Fruit fly (Drosophila melanogaster): ENCODE results near the gene CG12535.
A peak's percentile ranks its signal among the peaks of the same experiment; 100 is the strongest.

The CG12535 gene

DNA sequence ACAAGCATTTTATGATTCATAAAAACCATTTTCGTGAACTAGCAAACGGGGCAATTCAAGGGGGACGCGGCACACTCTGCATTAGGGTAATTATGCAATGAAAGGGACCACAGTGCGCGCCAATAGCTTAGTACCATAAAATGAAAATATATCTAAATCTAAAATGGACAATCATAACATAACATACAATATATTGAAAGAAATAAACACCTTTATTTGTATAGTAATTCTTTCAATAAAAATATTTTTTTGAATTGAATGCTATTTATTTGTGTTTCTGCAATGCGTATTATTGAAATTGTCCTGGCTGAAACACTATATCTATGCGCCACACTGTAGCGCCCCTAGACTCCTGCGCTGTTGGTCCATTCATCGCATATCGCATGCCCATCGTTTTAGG, 97.8 kb downstream of the CG12535 start (continued):
- TF ChIP-seq CG17361 (GFP tag; IDR thresholded peaks at IDR 0.05) (0 out of 3 replicates have a peak, but pooled peaks have one; percentile 25), CG15696 (tag; optimal IDR thresholded peaks at IDR 0.05) (peak; percentile 26), CG42726 (GFP tag; IDR thresholded peaks at IDR 0.05; ENCODE audit: partially characterized antibody) (no peak), Ets65A (GFP tag) (peak; percentile 12), CG6689 (GFP tag; IDR thresholded peaks at IDR 0.05) (peak; percentile 36; the same call in 1 of the 2 replicates), Dref (GFP tag; IDR thresholded peaks at IDR 0.05) (no peak), CG7372 (GFP tag; IDR thresholded peaks at IDR 0.05) (no peak), Xbp1 (GFP tag; optimal IDR thresholded peaks at IDR 0.05) (peak; percentile 12), CG14710 (tag; optimal IDR thresholded peaks at IDR 0.05) (peak; percentile 25), CG31441 (GFP tag; IDR thresholded peaks at IDR 0.05) (peak; percentile 36; the same call in 1 of the 2 replicates), CG7839 (tag; optimal IDR thresholded peaks at IDR 0.05) (peak; percentile 30), MBD-R2 (GFP tag; IDR thresholded peaks at IDR 0.05) (0 out of 2 replicates have a peak, but pooled peaks have one; percentile 12), Med (GFP tag) (peak; percentile 55), unpg (GFP tag; optimal IDR thresholded peaks at IDR 0.05) (peak; percentile 12), row (GFP tag; IDR thresholded peaks at IDR 0.05) (peak; percentile 50; the same call in 2 of the 3 replicates), prd (optimal IDR thresholded peaks at IDR 0.05) (no peak), prd (GFP tag; IDR thresholded peaks at IDR 0.05) (peak; percentile 53; the same call in 1 of the 3 replicates), CG2202 (tag; optimal IDR thresholded peaks at IDR 0.05) (no peak), CG11560 (tag; IDR thresholded peaks at IDR 0.05) (no peak), CG11696 (GFP tag; IDR thresholded peaks at IDR 0.05) (peak; percentile 82), gem (tag; optimal IDR thresholded peaks at IDR 0.05) (peak; percentile 46), CG9727 (GFP tag; optimal IDR thresholded peaks at IDR 0.05) (peak; percentile 39), Fer1 (GFP tag; optimal IDR thresholded peaks at IDR 0.05) (no peak), dmrt99B (tag; optimal IDR thresholded peaks at IDR 0.05) (peak; percentile 11), CG10209 (GFP tag; optimal IDR thresholded peaks at IDR 0.05) (peak; percentile 1), CG9932 (GFP tag; IDR thresholded peaks at IDR 0.05) (no peak), chn (GFP tag; optimal IDR thresholded peaks at IDR 0.05) (no peak), lilli (GFP tag; optimal IDR thresholded peaks at IDR 0.05) (peak; percentile 2), CG14667 (GFP tag; IDR thresholded peaks at IDR 0.05) (0 out of 2 replicates have a peak, but pooled peaks have one; percentile 5), Sox102F (GFP tag; optimal IDR thresholded peaks at IDR 0.05) (peak; percentile 22), Ssrp (tag; optimal IDR thresholded peaks at IDR 0.05) (peak; percentile 1), CG16815 (GFP tag; optimal IDR thresholded peaks at IDR 0.05) (peak; percentile 6), CG32767 (GFP tag; IDR thresholded peaks at IDR 0.05) (0 out of 2 replicates have a peak, but pooled peaks have one; percentile 19), bsh (GFP tag; optimal IDR thresholded peaks at IDR 0.05) (peak in 1 of 2 experiments; percentile 20), lmd (GFP tag; IDR thresholded peaks at IDR 0.05) (0 out of 2 replicates have a peak, but pooled peaks have one; percentile 14), croc (GFP tag; conservative IDR thresholded peaks at IDR 0.05) (no peak), CG12391 (tag; optimal IDR thresholded peaks at IDR 0.05) (peak; percentile 21), nmo (GFP tag; optimal IDR thresholded peaks at IDR 0.05) (peak; percentile 7), H2.0 (GFP tag; IDR thresholded peaks at IDR 0.05) (no peak), Optix (GFP tag; IDR thresholded peaks at IDR 0.05) (no peak), crol (GFP tag; IDR thresholded peaks at IDR 0.05) (no peak), CG8388 (GFP tag; optimal IDR thresholded peaks at IDR 0.05) (peak; percentile 22), CG18262 (tag; optimal IDR thresholded peaks at IDR 0.05) (peak; percentile 37), Bgb (GFP tag; IDR thresholded peaks at IDR 0.05; ENCODE audit: partially characterized antibody) (no peak), Chrac-16 (GFP tag; optimal IDR thresholded peaks at IDR 0.05) (peak; percentile 1), CG17328 (GFP tag; IDR thresholded peaks at IDR 0.05) (peak; percentile 31; the same call in 1 of the 2 replicates), az2 (GFP tag; optimal IDR thresholded peaks at IDR 0.05) (peak; percentile 4), Stat92E (GFP tag; optimal IDR thresholded peaks at IDR 0.05) (no peak), sens (GFP tag) (peak; percentile 44), Max (GFP tag; optimal IDR thresholded peaks at IDR 0.05) (no peak)
